Fruit fly (Drosophila melanogaster) whole organism, adult: ENCODE results near the gene CG17197.
A peak's percentile ranks its signal among the peaks of the same experiment; 100 is the strongest.

Experiments used
- CG11617 ChIP-seq: fragments of 200-800 bp; sonication (Bioruptor generic); optimal IDR thresholded peaks from 2 replicates; lab custom pipeline; 2017; ENCODE audit warnings: mild to moderate bottlenecking, missing biosample characterization, missing genetic modification reagents, missing genetic modification characterization
- CG12768 ChIP-seq: fragments of 200-800 bp; sonication (Bioruptor generic); optimal IDR thresholded peaks from 2 replicates; lab custom pipeline; 2017; ENCODE audit warnings: missing biosample characterization, missing genetic modification characterization, mild to moderate bottlenecking, moderate library complexity, missing genetic modification reagents
- CG14711 ChIP-seq: fragments of 200-800 bp; sonication (Bioruptor generic); optimal IDR thresholded peaks from 2 replicates; lab custom pipeline; 2018; ENCODE audit warnings: missing biosample characterization, mild to moderate bottlenecking, missing genetic modification characterization, moderate library complexity
- CG1620 ChIP-seq: fragments of 200-800 bp; sonication (Bioruptor generic); optimal IDR thresholded peaks from 2 replicates; lab custom pipeline; 2016; ENCODE audit warnings: missing biosample characterization, missing genetic modification characterization
- CG33017 ChIP-seq: fragments of 200-800 bp; sonication (Bioruptor generic); optimal IDR thresholded peaks from 2 replicates; lab custom pipeline; 2018; ENCODE audit warnings: missing biosample characterization, mild to moderate bottlenecking, missing genetic modification characterization, moderate library complexity
- CG5204 ChIP-seq: fragments of 200-800 bp; sonication (Bioruptor generic); optimal IDR thresholded peaks from 2 replicates; lab custom pipeline; 2016; ENCODE audit warnings: missing biosample characterization, missing genetic modification characterization
- CG7045 ChIP-seq: fragments of 200-800 bp; sonication (Bioruptor generic); optimal IDR thresholded peaks from 2 replicates; lab custom pipeline; 2017; ENCODE audit warnings: missing biosample characterization, mild to moderate bottlenecking, missing genetic modification characterization
- CG7101 ChIP-seq: fragments of 200-800 bp; sonication (Bioruptor generic); optimal IDR thresholded peaks from 2 replicates; lab custom pipeline; 2018; ENCODE audit warnings: missing biosample characterization, mild to moderate bottlenecking, missing genetic modification characterization, moderate library complexity
- Clk ChIP-seq: fragments of 200-800 bp; sonication (Bioruptor generic); optimal IDR thresholded peaks from 2 replicates; lab custom pipeline; 2017; ENCODE audit warnings: missing biosample characterization, missing genetic modification characterization
- Crg-1 ChIP-seq: fragments of 200-800 bp; sonication (Bioruptor generic); optimal IDR thresholded peaks from 2 replicates; lab custom pipeline; 2016; ENCODE audit warnings: missing biosample characterization, missing genetic modification characterization
- Hr96 ChIP-seq: fragments of 200-800 bp; sonication (Bioruptor generic); optimal IDR thresholded peaks from 2 replicates; lab custom pipeline; 2016; ENCODE audit warnings: missing biosample characterization, missing genetic modification characterization
- Mnt ChIP-seq: fragments of 200-800 bp; sonication (Bioruptor generic); optimal IDR thresholded peaks from 2 replicates; lab custom pipeline; 2016; ENCODE audit warnings: missing biosample characterization, mild to moderate bottlenecking, missing genetic modification characterization
- bab1 ChIP-seq: fragments of 200-800 bp; sonication (Bioruptor generic); optimal IDR thresholded peaks from 3 replicates; lab custom pipeline; 2019; ENCODE audit warnings: missing biosample characterization, mild to moderate bottlenecking, missing genetic modification characterization, moderate library complexity
- cic ChIP-seq: fragments of 200-800 bp; sonication (Bioruptor generic); optimal IDR thresholded peaks from 2 replicates; lab custom pipeline; 2017; ENCODE audit warnings: missing biosample characterization, mild to moderate bottlenecking, missing genetic modification characterization, moderate library complexity
- cnc ChIP-seq, 2 experiments: fragments of >200 bp; optimal IDR thresholded peaks; 2 replicates each; lab custom pipeline; 2017
- kay ChIP-seq: fragments of 200-800 bp; sonication (Bioruptor generic); peaks from one replicate; lab custom pipeline; 2016; ENCODE audit warnings: missing biosample characterization, missing genetic modification characterization, borderline replicate concordance
- ovo ChIP-seq: fragments of 200-800 bp; sonication (Bioruptor generic); optimal IDR thresholded peaks from 2 replicates; lab custom pipeline; 2016; ENCODE audit warnings: missing biosample characterization, missing genetic modification characterization
- pad ChIP-seq: fragments of 200-800 bp; sonication (Bioruptor generic); optimal IDR thresholded peaks from 3 replicates; lab custom pipeline; 2017; ENCODE audit warnings: missing biosample characterization, missing genetic modification characterization, mild to moderate bottlenecking, moderate library complexity, missing genetic modification reagents
- tj ChIP-seq: fragments of 200-800 bp; sonication (Bioruptor generic); optimal IDR thresholded peaks from 3 replicates; lab custom pipeline; 2017; ENCODE audit warnings: missing biosample characterization, mild to moderate bottlenecking, missing genetic modification characterization, moderate library complexity
- toe ChIP-seq: fragments of 200-800 bp; sonication (Bioruptor generic); optimal IDR thresholded peaks from 2 replicates; lab custom pipeline; 2016; ENCODE audit warnings: missing biosample characterization, missing genetic modification characterization

The CG17197 gene

dm6 chr3R:25763005-25763404, 12.2 kb downstream of the CG17197 start, which contains the start of gene LpR1:
TSS of gene LpR1 (minus strand) at chr3R:25763105.
- TF ChIP-seq CG12768 (GFP tag; lab: Kevin White, UChicago) (peak; percentile 23), kay (GFP tag; lab: Kevin White, UChicago) (no peak), CG33017 (no peak), Mnt (GFP tag; lab: Kevin White, UChicago) (no peak), bab1 (GFP tag; lab: Kevin White, UChicago) (no peak), tj (GFP tag; lab: Kevin White, UChicago) (no peak)

- TF ChIP-seq cic (peak; percentile 29), CG5204 (no peak), CG14711 (tag; lab: Kevin White, UChicago) (peak; percentile 19), CG7101 (tag; lab: Kevin White, UChicago) (peak; percentile 62), Crg-1 (no peak), CG33017 (peak; percentile 55), CG11617 (GFP tag; lab: Kevin White, UChicago) (peak; percentile 35), CG1620 (no peak), kay (GFP tag; lab: Kevin White, UChicago) (peak; percentile 13), tj (GFP tag; lab: Kevin White, UChicago) (no peak), toe (GFP tag; lab: Kevin White, UChicago) (no peak), ovo (GFP tag; lab: Kevin White, UChicago) (no peak), cnc (optimal IDR thresholded peaks at IDR 0.05; lab: Kevin White, UChicago) (no peak)
Observed at dm6 chr3R:25762005-25762764, 13.0 kb downstream of the CG17197 start.

- peak; percentile 33 for TF ChIP-seq Mnt (GFP tag; lab: Kevin White, UChicago)
- TF ChIP-seq kay (GFP tag; lab: Kevin White, UChicago): no peak
- no peak for TF ChIP-seq pad
- TF ChIP-seq CG33017: no peak
- no peak for TF ChIP-seq cnc (optimal IDR thresholded peaks at IDR 0.05; lab: Kevin White, UChicago)
- no peak for TF ChIP-seq bab1 (GFP tag; lab: Kevin White, UChicago)
- no peak for TF ChIP-seq Hr96 (GFP tag; lab: Kevin White, UChicago)
Observed at dm6 chr3R:25760190-25760589, 15.0 kb downstream of the CG17197 start.

dm6 chr3R:25759430-25759829, 15.7 kb downstream of the CG17197 start:
- TF ChIP-seq tj (GFP tag; lab: Kevin White, UChicago) (no peak), Clk (no peak), bab1 (GFP tag; lab: Kevin White, UChicago) (no peak), CG1620 (no peak), cnc (optimal IDR thresholded peaks at IDR 0.05; lab: Kevin White, UChicago) (no peak), CG11617 (GFP tag; lab: Kevin White, UChicago) (no peak), Crg-1 (no peak), Hr96 (GFP tag; lab: Kevin White, UChicago) (no peak), CG14711 (tag; lab: Kevin White, UChicago) (no peak), Mnt (GFP tag; lab: Kevin White, UChicago) (no peak), toe (GFP tag; lab: Kevin White, UChicago) (no peak), CG12768 (GFP tag; lab: Kevin White, UChicago) (no peak), kay (GFP tag; lab: Kevin White, UChicago) (no peak), CG7101 (tag; lab: Kevin White, UChicago) (no peak), CG5204 (no peak), ovo (GFP tag; lab: Kevin White, UChicago) (no peak), CG7045 (GFP tag; lab: Kevin White, UChicago) (no peak)

dm6 chr3R:25755864-25756507, 19.2 kb downstream of the CG17197 start:
- TF ChIP-seq toe (GFP tag; lab: Kevin White, UChicago): no peak
- TF ChIP-seq CG33017: no peak
- TF ChIP-seq cnc (optimal IDR thresholded peaks at IDR 0.05; lab: Kevin White, UChicago): no peak
- no peak for TF ChIP-seq Crg-1
- no peak for TF ChIP-seq CG11617 (GFP tag; lab: Kevin White, UChicago)
- no peak for TF ChIP-seq CG5204
- no peak for TF ChIP-seq ovo (GFP tag; lab: Kevin White, UChicago)
- no peak for TF ChIP-seq CG1620
- no peak for TF ChIP-seq Clk

dm6 chr3R:25754844-25755429, 20.2 kb downstream of the CG17197 start:
- TF ChIP-seq CG7045 (GFP tag; lab: Kevin White, UChicago) (no peak), cic (peak; percentile 20)

dm6 chr3R:25753798-25754197, 21.4 kb downstream of the CG17197 start:
- TF ChIP-seq Crg-1 (no peak), CG14711 (tag; lab: Kevin White, UChicago) (no peak)
